Worm (Caenorhabditis elegans) whole organism, midembryonic: ENCODE measurements around the gene dmsr-12.

Experiments
- flt-1 ChIP-seq: fragments of 200-800 bp; sonication (Bioruptor generic); IDR thresholded peaks from 2 replicates; pipeline ENCODE4 v1.3.6; 2022; ENCODE audit warnings: missing genetic modification characterization, missing compliant biosample characterization
- tab-1 ChIP-seq: fragments of 200-800 bp; sonication (Bioruptor generic); IDR thresholded peaks from 2 replicates; pipeline ENCODE4 v1.3.6; 2022; ENCODE audit warnings: missing genetic modification characterization, missing compliant biosample characterization

DNA sequence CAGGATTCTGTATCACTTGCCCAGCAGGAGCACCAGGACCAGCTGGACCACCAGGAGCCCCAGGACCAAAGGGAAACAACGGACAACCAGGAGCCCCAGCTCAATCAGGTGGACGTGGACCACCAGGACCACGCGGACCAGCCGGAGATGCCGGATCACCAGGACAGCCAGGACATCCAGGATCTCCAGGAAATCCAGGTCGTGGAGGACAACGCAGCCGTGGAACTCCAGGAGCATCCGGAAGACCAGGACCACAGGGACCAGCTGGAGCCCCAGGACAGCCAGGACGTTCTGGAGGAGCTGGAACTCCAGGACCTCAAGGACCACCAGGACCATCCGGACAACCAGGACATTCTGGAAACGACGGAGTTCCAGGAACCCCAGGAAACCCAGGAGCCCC is 29.8 kb upstream of the dmsr-12 start:
- no peak for TF ChIP-seq tab-1 (GFP tag; lab: Robert Waterston, UW)
- no peak for TF ChIP-seq flt-1 (GFP tag; lab: Robert Waterston, UW)
